Worm (Caenorhabditis elegans) whole organism, L1 larva: ENCODE measurements around the gene M199.9.

Experiments used
- fkh-10 ChIP-seq: sonication (generic microtip); optimal IDR thresholded peaks from 2 replicates; lab custom pipeline; 2017; ENCODE audit warnings: missing biosample characterization, missing genetic modification reagents, missing genetic modification characterization
- mdl-1 ChIP-seq, 2 experiments: fragments of 150-350 bp; optimal IDR thresholded peaks; 2 replicates each; lab custom pipeline; 2014 to 2017; ENCODE audit warnings: missing biosample characterization in 2 of 2, missing genetic modification characterization in 2 of 2, inconsistent platforms in 1 of 2
- nhr-11 ChIP-seq: fragments of 150-350 bp; optimal IDR thresholded peaks from 2 replicates; lab custom pipeline; 2014; ENCODE audit warnings: missing biosample characterization, missing genetic modification characterization
- sup-37 ChIP-seq: fragments of 200-800 bp; sonication (Bioruptor generic); optimal IDR thresholded peaks from 2 replicates; lab custom pipeline; 2018; ENCODE audit warnings: mild to moderate bottlenecking, missing genetic modification characterization, missing compliant biosample characterization
- tbx-2 ChIP-seq: sonication (generic microtip); optimal IDR thresholded peaks from 2 replicates; lab custom pipeline; 2016; ENCODE audit warnings: missing genetic modification characterization, missing compliant biosample characterization
- vab-15 ChIP-seq: sonication (generic microtip); optimal IDR thresholded peaks from 2 replicates; lab custom pipeline; 2017; ENCODE audit warnings: missing genotype, mild to moderate bottlenecking, missing genetic modification characterization, missing compliant biosample characterization
- ztf-11 ChIP-seq, 2 experiments: sonication (generic microtip); optimal IDR thresholded peaks; 2 replicates each; lab custom pipeline; 2016 to 2017; ENCODE audit warnings: missing genetic modification characterization in 2 of 2, missing biosample characterization in 1 of 2, missing compliant biosample characterization in 1 of 2
- ztf-4 ChIP-seq: fragments of 150-350 bp; optimal IDR thresholded peaks from 2 replicates; lab custom pipeline; 2014; ENCODE audit warnings: missing biosample characterization, missing genetic modification characterization

DNA sequence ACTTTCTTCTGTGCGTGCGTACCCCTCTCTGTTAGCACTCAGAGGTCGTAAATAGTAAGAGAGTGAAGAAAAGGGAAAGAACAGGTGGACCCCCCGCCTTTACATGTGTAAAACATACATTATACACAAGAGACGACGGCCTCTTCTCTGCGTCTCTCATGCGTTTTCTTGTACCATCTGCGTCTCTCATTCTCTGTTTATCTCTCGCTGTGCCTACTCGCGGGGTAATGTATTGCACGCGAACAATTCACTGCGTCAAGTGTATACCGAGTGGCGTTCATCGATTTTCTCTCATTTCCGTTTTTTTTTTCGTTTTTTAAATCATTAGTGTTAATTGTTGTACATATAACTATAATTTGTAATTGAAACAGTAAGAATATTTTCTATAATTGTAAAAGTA lies 20.4 kb downstream of the M199.9 start:
- TF ChIP-seq mdl-1 (tag; optimal IDR thresholded peaks at IDR 0.05; lab: Kevin White, UChicago) = no peak
- TF ChIP-seq fkh-10 (GFP tag; lab: Kevin White, UChicago) = no peak
- TF ChIP-seq ztf-4 (tag; lab: Kevin White, UChicago) = no peak
- TF ChIP-seq tbx-2 (tag; lab: Kevin White, UChicago) = no peak
- no peak for TF ChIP-seq nhr-11 (tag; lab: Kevin White, UChicago)
- no peak for TF ChIP-seq sup-37
- no peak for TF ChIP-seq vab-15 (tag; lab: Kevin White, UChicago)
- no peak for TF ChIP-seq ztf-11 (tag; optimal IDR thresholded peaks at IDR 0.05; lab: Kevin White, UChicago)
